Worm (Caenorhabditis elegans) whole organism, early embryonic: Measurements from ENCODE around the gene cdc-48.1.

Source experiments
- B0310.2 ChIP-seq: sonication (generic microtip); optimal IDR thresholded peaks from 2 replicates; lab custom pipeline; 2016; ENCODE audit warnings: mild to moderate bottlenecking, missing genetic modification characterization, missing compliant biosample characterization
- F13C5.2 ChIP-seq: sonication (generic microtip); optimal IDR thresholded peaks from 2 replicates; lab custom pipeline; 2017; ENCODE audit warnings: mild to moderate bottlenecking, missing genetic modification characterization, inconsistent platforms, missing compliant biosample characterization
- aly-1 ChIP-seq: sonication (generic microtip); optimal IDR thresholded peaks from 2 replicates; lab custom pipeline; 2016; ENCODE audit warnings: missing genetic modification characterization, missing compliant biosample characterization
- ama-1 ChIP-seq: fragments of 150-350 bp; optimal IDR thresholded peaks from 2 replicates; lab custom pipeline; 2014
- ceh-13 ChIP-seq: fragments of 200-800 bp; sonication (Bioruptor generic); optimal IDR thresholded peaks from 2 replicates; lab custom pipeline; 2018; ENCODE audit warnings: mild to moderate bottlenecking, missing genetic modification characterization, missing compliant biosample characterization
- ceh-36 ChIP-seq: sonication (generic microtip); optimal IDR thresholded peaks from 2 replicates; lab custom pipeline; 2016; ENCODE audit warnings: missing genetic modification characterization, inconsistent platforms, missing compliant biosample characterization
- ets-7 ChIP-seq: sonication (generic microtip); optimal IDR thresholded peaks from 2 replicates; lab custom pipeline; 2016; ENCODE audit warnings: missing genotype, missing genetic modification characterization, missing compliant biosample characterization
- flt-1 ChIP-seq: fragments of 200-800 bp; sonication (Bioruptor generic); IDR thresholded peaks from 2 replicates; pipeline ENCODE4 v1.3.6; 2022; ENCODE audit warnings: missing genetic modification characterization, missing compliant biosample characterization
- hmbx-1 ChIP-seq: sonication (generic microtip); optimal IDR thresholded peaks from 2 replicates; lab custom pipeline; 2016; ENCODE audit warnings: mild to moderate bottlenecking, missing genetic modification characterization, missing compliant biosample characterization
- hmg-4 ChIP-seq: fragments of 200-800 bp; sonication (Bioruptor generic); optimal IDR thresholded peaks from 2 replicates; lab custom pipeline; 2018; ENCODE audit warnings: mild to moderate bottlenecking, missing genetic modification characterization, missing compliant biosample characterization
- hnd-1 ChIP-seq: sonication (generic microtip); optimal IDR thresholded peaks from 2 replicates; lab custom pipeline; 2016; ENCODE audit warnings: missing genetic modification characterization, missing compliant biosample characterization
- pes-1 ChIP-seq: fragments of 200-800 bp; sonication (Bioruptor generic); IDR thresholded peaks from 2 replicates; pipeline ENCODE4 v1.3.6; 2022; ENCODE audit warnings: missing genetic modification reagents, missing genetic modification characterization, missing compliant biosample characterization
- scrt-1 ChIP-seq: fragments of 200-800 bp; sonication (Bioruptor generic); IDR thresholded peaks from 2 replicates; pipeline ENCODE4 v1.3.6; 2022; ENCODE audit warnings: missing genetic modification characterization, missing compliant biosample characterization
- sea-1 ChIP-seq: fragments of 200-800 bp; sonication (Bioruptor generic); conservative IDR thresholded peaks from 2 replicates; pipeline ENCODE4 v1.3.6; 2022; ENCODE audit warnings: missing genetic modification characterization, missing compliant biosample characterization
- tbx-11 ChIP-seq: fragments of 200-800 bp; sonication (Bioruptor generic); IDR thresholded peaks from 2 replicates; pipeline ENCODE4 v1.3.6; 2022; ENCODE audit warnings: missing genetic modification characterization, missing compliant biosample characterization
- tbx-37 ChIP-seq: fragments of 200-800 bp; sonication (Bioruptor generic); conservative IDR thresholded peaks from 2 replicates; pipeline ENCODE4 v1.3.6; 2022; ENCODE audit warnings: missing genetic modification reagents, missing genetic modification characterization, missing compliant biosample characterization
- tra-4 ChIP-seq: sonication (generic microtip); optimal IDR thresholded peaks from 2 replicates; lab custom pipeline; 2017; ENCODE audit warnings: missing genetic modification characterization, missing compliant biosample characterization

The cdc-48.1 gene

ce11 chrII:10523031-10523430, 40.2 kb downstream of the cdc-48.1 start:
- TF ChIP-seq ets-7 (tag; lab: Kevin White, UChicago) (no peak), hnd-1 (no peak), sea-1 (GFP tag; lab: Robert Waterston, UW) (no peak), ama-1 (lab: Kevin White, UChicago) (no peak), aly-1 (tag; lab: Kevin White, UChicago) (no peak), tra-4 (tag; lab: Kevin White, UChicago) (no peak), ceh-36 (tag; lab: Kevin White, UChicago) (no peak), hmbx-1 (tag; lab: Kevin White, UChicago) (no peak), B0310.2 (no peak), F13C5.2 (tag; lab: Kevin White, UChicago) (no peak), pes-1 (GFP tag; lab: Robert Waterston, UW) (no peak), tbx-37 (GFP tag; lab: Robert Waterston, UW) (no peak), flt-1 (GFP tag; lab: Robert Waterston, UW) (no peak), tbx-11 (GFP tag; lab: Robert Waterston, UW) (no peak), ceh-13 (GFP tag; lab: Kevin White, UChicago) (no peak), hmg-4 (GFP tag; lab: Kevin White, UChicago) (no peak), scrt-1 (GFP tag; lab: Robert Waterston, UW) (no peak)

DNA sequence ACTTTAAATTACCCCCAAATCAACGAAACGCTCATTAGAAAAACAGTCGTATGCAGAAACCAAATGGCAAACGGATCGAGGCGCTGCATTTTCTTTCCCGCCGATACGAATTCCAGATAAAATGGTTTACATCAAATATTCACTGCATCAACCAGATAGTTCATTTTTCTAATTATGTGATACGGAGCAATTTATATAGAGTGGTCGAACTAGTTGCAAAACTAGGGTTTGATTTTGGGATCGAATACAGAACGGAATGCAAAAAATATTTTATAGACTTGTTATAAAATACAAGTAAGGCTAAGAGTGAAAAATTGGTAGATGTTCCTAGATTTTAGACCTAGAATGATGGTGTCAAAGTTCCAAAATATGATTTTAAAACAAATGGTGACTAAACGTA, 43.3 kb downstream of the cdc-48.1 start:
- no peak for TF ChIP-seq hmbx-1 (tag; lab: Kevin White, UChicago)
- no peak for TF ChIP-seq aly-1 (tag; lab: Kevin White, UChicago)
- no peak for TF ChIP-seq tbx-37 (GFP tag; lab: Robert Waterston, UW)
- TF ChIP-seq ceh-13 (GFP tag; lab: Kevin White, UChicago) = no peak

- TF ChIP-seq pes-1 (GFP tag; lab: Robert Waterston, UW) (no peak), hmg-4 (GFP tag; lab: Kevin White, UChicago) (no peak)
Observed at ce11 chrII:10519017-10519416, 44.2 kb downstream of the cdc-48.1 start, which contains the start of gene F59B10.4. Gene F59B10.4 (minus strand): TSS chrII:10519117.

- no peak for TF ChIP-seq ama-1 (lab: Kevin White, UChicago)
- TF ChIP-seq ets-7 (tag; lab: Kevin White, UChicago) = no peak
- TF ChIP-seq scrt-1 (GFP tag; lab: Robert Waterston, UW) = no peak
- no peak for TF ChIP-seq flt-1 (GFP tag; lab: Robert Waterston, UW)
- TF ChIP-seq tbx-11 (GFP tag; lab: Robert Waterston, UW) = no peak
- TF ChIP-seq tbx-37 (GFP tag; lab: Robert Waterston, UW) = no peak
- TF ChIP-seq ceh-36 (tag; lab: Kevin White, UChicago) = no peak
- TF ChIP-seq hnd-1 = no peak
- TF ChIP-seq B0310.2 = no peak
- TF ChIP-seq tra-4 (tag; lab: Kevin White, UChicago) = no peak
- no peak for TF ChIP-seq hmbx-1 (tag; lab: Kevin White, UChicago)
- no peak for TF ChIP-seq aly-1 (tag; lab: Kevin White, UChicago)
- no peak for TF ChIP-seq F13C5.2 (tag; lab: Kevin White, UChicago)
- TF ChIP-seq ceh-13 (GFP tag; lab: Kevin White, UChicago) = no peak
- TF ChIP-seq hmg-4 (GFP tag; lab: Kevin White, UChicago) = no peak
- TF ChIP-seq sea-1 (GFP tag; lab: Robert Waterston, UW) = no peak
- TF ChIP-seq pes-1 (GFP tag; lab: Robert Waterston, UW) = no peak
Observed at ce11 chrII:10516375-10516774, 46.8 kb downstream of the cdc-48.1 start.

DNA sequence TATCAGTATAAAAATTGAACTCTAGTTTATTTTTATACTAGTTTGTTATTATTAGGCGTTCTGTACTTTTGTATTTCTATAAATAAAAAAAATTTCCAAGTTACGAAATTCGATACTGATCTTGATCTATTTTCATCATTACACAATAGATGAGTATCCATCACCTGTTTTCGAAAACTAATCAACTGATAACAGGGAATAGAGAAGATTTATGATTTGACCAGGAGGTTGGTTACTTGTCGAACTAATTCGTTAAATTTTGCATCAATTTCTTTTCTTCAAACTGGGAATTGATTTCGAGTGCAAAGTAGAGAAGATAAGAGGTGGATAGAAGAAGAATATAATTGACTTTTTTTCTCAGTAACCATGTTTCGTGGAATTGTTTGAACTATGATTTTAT, 47.8 kb downstream of the cdc-48.1 start:
- TF ChIP-seq aly-1 (tag; lab: Kevin White, UChicago) (no peak), tbx-37 (GFP tag; lab: Robert Waterston, UW) (no peak), hmg-4 (GFP tag; lab: Kevin White, UChicago) (no peak), F13C5.2 (tag; lab: Kevin White, UChicago) (no peak), sea-1 (GFP tag; lab: Robert Waterston, UW) (no peak), ceh-13 (GFP tag; lab: Kevin White, UChicago) (no peak), ama-1 (lab: Kevin White, UChicago) (no peak), ets-7 (tag; lab: Kevin White, UChicago) (no peak), tbx-11 (GFP tag; lab: Robert Waterston, UW) (no peak), flt-1 (GFP tag; lab: Robert Waterston, UW) (no peak), pes-1 (GFP tag; lab: Robert Waterston, UW) (no peak), hnd-1 (no peak), ceh-36 (tag; lab: Kevin White, UChicago) (no peak), B0310.2 (no peak), tra-4 (tag; lab: Kevin White, UChicago) (no peak)

ce11 chrII:10513377-10513776, 49.8 kb downstream of the cdc-48.1 start:
- TF ChIP-seq tra-4 (tag; lab: Kevin White, UChicago) = no peak
- no peak for TF ChIP-seq B0310.2
- TF ChIP-seq sea-1 (GFP tag; lab: Robert Waterston, UW) = no peak
- no peak for TF ChIP-seq F13C5.2 (tag; lab: Kevin White, UChicago)
- no peak for TF ChIP-seq ama-1 (lab: Kevin White, UChicago)
- no peak for TF ChIP-seq hnd-1
- no peak for TF ChIP-seq ets-7 (tag; lab: Kevin White, UChicago)
- TF ChIP-seq tbx-11 (GFP tag; lab: Robert Waterston, UW) = no peak
- TF ChIP-seq aly-1 (tag; lab: Kevin White, UChicago) = no peak
- TF ChIP-seq scrt-1 (GFP tag; lab: Robert Waterston, UW) = no peak
- TF ChIP-seq hmbx-1 (tag; lab: Kevin White, UChicago) = no peak
- no peak for TF ChIP-seq ceh-13 (GFP tag; lab: Kevin White, UChicago)
- TF ChIP-seq ceh-36 (tag; lab: Kevin White, UChicago) = no peak
- no peak for TF ChIP-seq pes-1 (GFP tag; lab: Robert Waterston, UW)
- TF ChIP-seq hmg-4 (GFP tag; lab: Kevin White, UChicago) = no peak
- TF ChIP-seq flt-1 (GFP tag; lab: Robert Waterston, UW) = no peak

DNA sequence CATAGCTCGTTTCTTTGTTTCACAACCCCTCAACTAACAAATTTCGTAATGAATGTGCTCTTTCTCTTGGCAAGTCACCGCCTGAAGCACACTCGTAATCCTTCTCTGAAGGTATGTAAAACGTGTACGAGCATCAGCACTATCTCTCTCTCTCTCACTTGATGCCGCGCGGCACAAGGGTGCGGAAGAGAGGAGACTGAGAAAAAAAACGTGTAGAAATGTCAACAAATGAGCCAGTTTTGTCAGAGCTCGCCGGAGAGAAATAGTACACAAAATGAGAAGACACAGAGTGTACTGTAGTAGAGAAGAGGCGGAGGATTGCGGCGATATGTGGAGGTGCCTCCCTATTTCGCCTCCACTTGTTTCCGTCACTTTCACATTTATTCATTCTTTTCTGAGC, 53.0 kb downstream of the cdc-48.1 start, which contains the start of gene F59B10.3:
TSS of gene F59B10.3 (plus strand) at position 301 of the 400 bp plus-strand sequence.
- TF ChIP-seq pes-1 (GFP tag; lab: Robert Waterston, UW) (no peak), tbx-37 (GFP tag; lab: Robert Waterston, UW) (no peak), aly-1 (tag; lab: Kevin White, UChicago) (no peak), ama-1 (lab: Kevin White, UChicago) (no peak), flt-1 (GFP tag; lab: Robert Waterston, UW) (no peak), ceh-13 (GFP tag; lab: Kevin White, UChicago) (no peak), hnd-1 (no peak), hmg-4 (GFP tag; lab: Kevin White, UChicago) (no peak), tbx-11 (GFP tag; lab: Robert Waterston, UW) (no peak), scrt-1 (GFP tag; lab: Robert Waterston, UW) (no peak), sea-1 (GFP tag; lab: Robert Waterston, UW) (no peak), hmbx-1 (tag; lab: Kevin White, UChicago) (no peak), F13C5.2 (tag; lab: Kevin White, UChicago) (no peak), B0310.2 (no peak), tra-4 (tag; lab: Kevin White, UChicago) (no peak)
